Fruit fly (Drosophila melanogaster) whole organism, embryonic: ENCODE measurements around the gene CG11267.

Source experiments
- Sox102F ChIP-seq: fragments of 200-800 bp; sonication (Bioruptor generic); optimal IDR thresholded peaks from 2 replicates; lab custom pipeline; 2018; ENCODE audit warnings: missing biosample characterization, mild to moderate bottlenecking, missing genetic modification characterization, moderate library complexity
- ci ChIP-seq: fragments of 200-800 bp; sonication (Bioruptor generic); IDR thresholded peaks from 3 replicates; pipeline ENCODE4 v1.3.6; 2022; ENCODE audit warnings: missing biosample characterization, missing genetic modification characterization

DNA sequence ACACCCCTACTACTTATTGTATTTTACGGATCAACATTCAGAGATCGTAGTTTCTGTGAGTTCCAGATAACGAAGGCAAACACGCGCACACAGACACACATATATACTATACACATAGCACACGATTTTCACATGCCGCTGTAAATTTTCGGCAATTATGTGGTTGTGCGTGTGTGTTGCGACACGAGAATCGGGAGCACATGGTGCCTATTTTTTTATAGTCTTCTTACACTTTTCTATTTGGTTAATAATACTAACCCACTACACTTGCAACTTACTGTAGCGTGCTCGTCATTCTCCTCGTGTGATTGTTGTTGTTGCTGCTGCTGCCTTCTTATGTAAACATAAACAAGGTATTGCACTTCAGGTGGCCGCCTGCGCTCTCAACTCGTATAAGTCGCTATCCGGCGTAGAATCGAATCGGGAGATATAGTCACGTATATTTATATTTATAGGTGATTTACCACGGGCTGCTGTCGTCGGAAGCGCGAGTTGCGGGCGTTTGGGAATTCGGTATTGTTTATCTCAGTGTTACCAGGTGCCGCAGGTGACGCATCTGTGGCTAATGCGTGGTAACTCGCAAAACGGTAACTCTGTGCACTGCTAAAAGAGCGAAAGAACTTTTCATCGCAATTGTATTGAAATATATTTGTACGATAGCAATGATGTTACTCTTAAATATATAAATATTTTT lies 6.5 kb downstream of the CG11267 start, which contains the start of gene Adk2:
- TF ChIP-seq Sox102F (GFP tag; lab: Kevin White, UChicago) (no peak), ci (peak; percentile 71)
